Worm (Caenorhabditis elegans): ENCODE measurements around the gene ZC487.2.

The ZC487.2 gene

DNA sequence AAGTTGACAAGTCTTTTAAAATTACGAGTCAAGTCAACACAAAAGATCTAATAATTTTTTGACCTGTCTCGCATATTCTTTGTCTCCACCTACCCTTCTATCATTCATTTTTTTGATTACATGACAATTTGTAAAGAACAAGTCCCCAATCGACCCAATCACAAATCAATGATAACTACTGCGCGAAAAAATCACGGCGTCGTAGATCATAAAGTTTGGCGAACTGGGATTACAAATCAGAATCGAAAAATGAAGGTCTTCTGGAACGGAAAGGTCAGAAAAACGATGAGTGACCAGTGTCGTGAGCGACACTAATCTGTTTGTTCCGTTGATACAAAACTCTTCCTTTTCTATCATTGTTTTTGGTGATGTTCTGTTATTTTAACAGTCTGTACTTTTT is 32.2 kb downstream of the ZC487.2 start:
- TF ChIP-seq ceh-36 (tag; optimal IDR thresholded peaks at IDR 0.05), result no peak
- no peak for TF ChIP-seq flt-1 (GFP tag; IDR thresholded peaks at IDR 0.05)
- TF ChIP-seq aly-1 (tag; optimal IDR thresholded peaks at IDR 0.05), result no peak
- TF ChIP-seq F13C5.2 (tag; optimal IDR thresholded peaks at IDR 0.05), result no peak
- no peak for TF ChIP-seq tbx-37 (GFP tag; conservative IDR thresholded peaks at IDR 0.05)
- TF ChIP-seq ets-7 (tag; optimal IDR thresholded peaks at IDR 0.05), result no peak

- TF ChIP-seq ceh-13 (GFP tag; optimal IDR thresholded peaks at IDR 0.05), result no peak
- TF ChIP-seq tra-4 (tag; optimal IDR thresholded peaks at IDR 0.05), result no peak
- TF ChIP-seq sea-1 (GFP tag; conservative IDR thresholded peaks at IDR 0.05), result no peak
- no peak for TF ChIP-seq F13C5.2 (tag; optimal IDR thresholded peaks at IDR 0.05)
- no peak for TF ChIP-seq B0310.2 (tag; optimal IDR thresholded peaks at IDR 0.05)
- TF ChIP-seq tbx-37 (GFP tag; conservative IDR thresholded peaks at IDR 0.05), result no peak
Measured at ce11 chrV:6688392-6688791, 33.9 kb downstream of the ZC487.2 start, which contains the start of gene K11G9.5. TSS of gene K11G9.5 (minus strand) at chrV:6688492.

DNA sequence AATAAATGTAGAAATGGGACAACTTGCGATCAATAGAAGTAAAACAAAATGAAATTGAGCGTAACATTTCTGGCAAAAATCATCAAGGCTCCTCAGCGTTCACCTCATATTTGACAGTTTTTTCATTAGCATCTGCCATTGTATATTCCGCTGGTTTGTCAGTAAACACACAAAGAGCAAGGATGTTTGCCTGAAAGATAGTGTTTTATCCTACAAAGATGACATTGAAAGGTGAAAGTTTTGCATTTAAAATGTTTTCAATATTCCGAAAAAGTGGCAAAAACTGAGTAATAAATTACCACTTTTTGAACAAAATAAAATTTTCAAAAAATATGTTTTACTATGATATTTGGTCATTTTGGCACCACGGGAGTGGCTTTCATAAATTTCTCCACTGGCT is 36.3 kb downstream of the ZC487.2 start:
- TF ChIP-seq tbx-37 (GFP tag; conservative IDR thresholded peaks at IDR 0.05), result no peak
- TF ChIP-seq aly-1 (tag; optimal IDR thresholded peaks at IDR 0.05), result no peak
- TF ChIP-seq flt-1 (GFP tag; IDR thresholded peaks at IDR 0.05), result no peak
- no peak for TF ChIP-seq ets-7 (tag; optimal IDR thresholded peaks at IDR 0.05)
- TF ChIP-seq tbx-11 (GFP tag; IDR thresholded peaks at IDR 0.05), result no peak
- TF ChIP-seq hmbx-1 (tag; optimal IDR thresholded peaks at IDR 0.05), result no peak
- no peak for TF ChIP-seq ceh-13 (GFP tag; optimal IDR thresholded peaks at IDR 0.05)
- no peak for TF ChIP-seq hmg-4 (GFP tag; optimal IDR thresholded peaks at IDR 0.05)
- TF ChIP-seq F13C5.2 (tag; optimal IDR thresholded peaks at IDR 0.05), result no peak
- TF ChIP-seq scrt-1 (GFP tag; IDR thresholded peaks at IDR 0.05), result no peak
- TF ChIP-seq hnd-1 (tag; optimal IDR thresholded peaks at IDR 0.05), result no peak

DNA sequence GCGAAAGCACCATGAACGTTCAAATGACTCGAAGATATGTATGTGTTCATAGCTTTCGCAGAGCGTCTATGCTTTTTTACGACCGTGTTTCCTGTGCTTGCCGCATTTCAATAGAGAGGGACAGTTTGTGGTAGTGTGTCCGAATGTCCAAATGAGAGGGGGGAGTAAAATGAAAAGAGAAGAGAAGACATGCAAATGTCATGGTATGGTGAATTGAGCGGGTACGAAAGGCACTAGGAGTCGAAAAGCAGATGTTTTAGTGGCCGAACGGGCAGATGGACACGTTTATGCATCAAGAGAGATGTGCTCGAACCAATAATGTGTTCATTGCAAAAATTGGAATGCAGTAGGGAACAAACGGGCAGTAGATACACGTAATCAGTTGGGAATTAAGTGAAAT is 36.8 kb downstream of the ZC487.2 start:
- no peak for TF ChIP-seq tbx-37 (GFP tag; conservative IDR thresholded peaks at IDR 0.05)
- peak; percentile 18 for TF ChIP-seq hmg-4 (GFP tag; optimal IDR thresholded peaks at IDR 0.05)

- peak; percentile 13 for TF ChIP-seq ceh-36 (tag; optimal IDR thresholded peaks at IDR 0.05)
- TF ChIP-seq B0310.2 (tag; optimal IDR thresholded peaks at IDR 0.05), result no peak
Measured at ce11 chrV:6684541-6684940, 37.7 kb downstream of the ZC487.2 start.

DNA sequence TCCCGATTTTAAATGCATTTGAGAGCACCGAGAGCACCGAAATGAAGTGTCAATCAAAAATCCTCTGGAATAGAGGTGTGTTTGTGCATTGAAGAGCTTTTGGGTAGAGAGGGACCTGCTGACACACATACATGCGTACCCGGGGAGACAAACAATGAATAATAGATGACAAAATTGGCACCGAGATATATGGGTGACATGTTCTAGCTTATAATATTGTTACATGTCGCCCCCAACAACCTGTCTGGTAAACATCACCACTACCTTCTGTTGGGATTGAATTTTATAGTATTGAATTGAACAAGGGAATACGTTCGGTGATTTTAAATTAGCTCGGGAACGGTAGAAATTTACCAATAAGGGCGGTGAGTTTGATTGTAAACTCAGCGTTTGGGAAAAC is 38.5 kb downstream of the ZC487.2 start:
- TF ChIP-seq tbx-11 (GFP tag; IDR thresholded peaks at IDR 0.05) (no peak), F13C5.2 (tag; optimal IDR thresholded peaks at IDR 0.05) (no peak), pes-1 (GFP tag; IDR thresholded peaks at IDR 0.05) (no peak), ceh-13 (GFP tag; optimal IDR thresholded peaks at IDR 0.05) (no peak)

DNA sequence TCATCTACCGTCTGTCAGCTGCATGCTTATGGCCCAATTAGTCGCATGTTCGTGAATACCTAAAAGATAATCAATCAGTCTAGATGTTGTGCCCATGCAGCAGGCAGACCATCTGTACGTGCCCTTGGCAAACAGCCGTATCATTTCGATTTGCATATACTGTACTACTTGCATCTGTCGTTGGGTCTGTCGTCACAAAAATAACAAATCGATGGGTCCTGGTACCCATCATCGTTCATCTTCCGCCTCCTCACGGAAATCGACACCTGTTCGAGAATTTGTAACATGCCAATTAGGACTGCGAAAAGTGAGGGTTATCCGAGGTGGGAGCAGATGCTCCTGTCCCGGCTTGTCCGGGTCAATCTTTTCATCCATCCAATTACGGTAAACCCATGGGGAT is 39.0 kb downstream of the ZC487.2 start:
- no peak for TF ChIP-seq ama-1 (optimal IDR thresholded peaks at IDR 0.05)

- no peak for TF ChIP-seq F13C5.2 (tag; optimal IDR thresholded peaks at IDR 0.05)
- TF ChIP-seq hmg-4 (GFP tag; optimal IDR thresholded peaks at IDR 0.05), result no peak
- no peak for TF ChIP-seq hmbx-1 (tag; optimal IDR thresholded peaks at IDR 0.05)
- no peak for TF ChIP-seq hnd-1 (tag; optimal IDR thresholded peaks at IDR 0.05)
Measured at ce11 chrV:6681501-6681900, 40.8 kb downstream of the ZC487.2 start, which contains the start of gene egl-46. TSS of gene egl-46 (minus strand) at chrV:6681573.

DNA sequence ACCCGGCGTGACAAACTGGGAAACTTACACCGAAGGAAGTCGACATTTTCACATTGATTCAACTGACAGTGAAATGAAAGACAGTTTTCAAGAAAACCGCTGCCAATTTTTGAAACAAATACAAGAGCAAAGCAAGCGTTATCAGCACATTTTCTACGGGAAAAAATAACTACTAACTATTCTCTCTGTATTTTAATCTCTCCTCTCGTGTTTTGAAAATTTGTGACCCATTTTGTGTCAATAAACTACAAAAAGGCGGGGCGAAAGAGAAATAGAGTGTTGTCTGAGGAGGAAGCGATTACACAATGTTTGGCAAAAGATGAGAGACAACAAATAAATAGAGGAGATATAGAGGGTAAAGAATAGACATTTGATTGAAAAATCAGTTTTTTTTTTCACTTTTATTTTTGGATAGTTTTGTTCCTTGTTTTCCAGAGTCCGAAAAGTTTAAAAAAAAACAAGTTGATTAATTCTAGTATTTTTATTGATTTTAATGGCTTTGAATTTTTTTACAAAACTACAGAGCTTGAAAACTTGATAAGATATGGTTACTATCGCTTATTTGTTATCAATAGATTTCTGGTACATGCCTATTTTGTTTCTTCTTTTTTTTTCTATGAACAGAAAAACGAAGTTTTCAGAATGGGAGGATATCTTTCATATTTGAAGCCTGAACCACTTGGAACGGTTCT is 46.0 kb downstream of the ZC487.2 start, which contains the start of gene cest-34:
TSS of gene cest-34 (plus strand) at position 642 of the 692 bp plus-strand sequence.
- no peak for TF ChIP-seq tra-4 (tag; optimal IDR thresholded peaks at IDR 0.05)
- no peak for TF ChIP-seq ets-7 (tag; optimal IDR thresholded peaks at IDR 0.05)
- TF ChIP-seq pes-1 (GFP tag; IDR thresholded peaks at IDR 0.05), result no peak
- no peak for TF ChIP-seq hnd-1 (tag; optimal IDR thresholded peaks at IDR 0.05)
- TF ChIP-seq ama-1 (optimal IDR thresholded peaks at IDR 0.05), result no peak
- no peak for TF ChIP-seq scrt-1 (GFP tag; IDR thresholded peaks at IDR 0.05)
- no peak for TF ChIP-seq flt-1 (GFP tag; IDR thresholded peaks at IDR 0.05)
- TF ChIP-seq B0310.2 (tag; optimal IDR thresholded peaks at IDR 0.05), result no peak

DNA sequence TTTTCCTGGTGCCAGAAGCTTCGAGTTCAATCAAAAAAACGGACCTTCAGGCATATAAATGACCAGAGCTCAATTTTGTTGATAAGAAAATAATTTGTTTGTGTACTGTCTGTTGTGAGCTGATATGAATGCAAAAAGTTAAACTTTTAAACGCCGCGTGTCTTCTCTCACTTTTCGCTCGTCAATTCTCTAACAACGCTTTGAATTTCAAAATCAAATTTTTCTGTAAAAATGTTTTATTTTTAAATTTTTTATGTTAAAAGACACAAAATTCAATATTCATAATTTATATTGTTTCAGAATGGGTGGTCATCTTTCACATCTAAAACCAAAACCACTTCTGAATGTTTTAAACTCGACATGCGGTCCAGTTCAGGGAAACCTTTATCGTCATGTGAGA is 48.3 kb downstream of the ZC487.2 start, which contains the start of gene cest-31:
TSS of gene cest-31 (plus strand) at position 301 of the 400 bp plus-strand sequence.
- no peak for TF ChIP-seq sea-1 (GFP tag; conservative IDR thresholded peaks at IDR 0.05)
- no peak for TF ChIP-seq scrt-1 (GFP tag; IDR thresholded peaks at IDR 0.05)
- no peak for TF ChIP-seq tbx-37 (GFP tag; conservative IDR thresholded peaks at IDR 0.05)

Measured in whole organism, early embryonic.